Worm (Caenorhabditis elegans): ENCODE measurements around the gene F56D6.20.

DNA sequence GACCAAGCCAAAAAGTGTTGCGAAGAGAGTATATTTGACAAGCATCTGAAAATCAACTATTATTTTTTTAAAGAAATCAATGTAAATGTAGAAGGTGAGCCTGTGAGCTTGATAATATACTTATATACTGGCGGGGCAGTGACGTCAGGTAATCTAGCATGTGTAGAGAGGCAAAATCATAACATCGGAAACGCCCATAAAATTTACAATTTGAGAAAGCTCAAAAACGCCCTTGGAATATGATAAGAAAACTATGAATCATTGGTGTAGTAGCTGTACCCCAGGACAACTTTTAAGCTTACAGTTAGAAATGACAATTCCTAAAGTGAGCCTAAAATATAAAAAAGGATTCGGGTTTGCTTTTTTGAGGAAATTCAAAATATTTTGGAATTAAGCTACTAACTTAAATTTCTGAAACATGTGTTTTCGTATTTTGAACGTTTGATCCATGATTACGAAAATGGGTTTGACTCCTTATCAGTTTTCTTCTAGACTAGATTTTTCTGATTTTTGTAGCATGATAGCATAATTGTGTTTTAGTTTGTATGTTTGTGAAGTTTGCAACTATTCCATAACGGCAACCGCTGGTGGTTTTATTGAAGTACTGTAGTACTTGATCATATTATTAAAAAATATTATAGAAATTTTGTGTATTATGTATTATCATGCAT, 29.1 kb downstream of the F56D6.20 start, which contains the start of gene clec-174:
- TF ChIP-seq ama-1 (optimal IDR thresholded peaks at IDR 0.05) (no peak), scrt-1 (GFP tag; IDR thresholded peaks at IDR 0.05) (no peak), ets-7 (tag; optimal IDR thresholded peaks at IDR 0.05) (no peak), tbx-37 (GFP tag; conservative IDR thresholded peaks at IDR 0.05) (no peak), aly-1 (tag; optimal IDR thresholded peaks at IDR 0.05) (no peak), hnd-1 (tag; optimal IDR thresholded peaks at IDR 0.05) (no peak), hmg-4 (GFP tag; optimal IDR thresholded peaks at IDR 0.05) (no peak), tbx-11 (GFP tag; IDR thresholded peaks at IDR 0.05) (no peak), ceh-13 (GFP tag; optimal IDR thresholded peaks at IDR 0.05) (no peak), B0310.2 (tag; optimal IDR thresholded peaks at IDR 0.05) (no peak)
